Fruit fly (Drosophila melanogaster) S2 (cell line): ENCODE data around the gene Vha100-2.

Experiments used
- CG8478 ChIP-seq: fragments of >200 bp; optimal IDR thresholded peaks from 2 replicates; lab custom pipeline; 2018
- CTCF ChIP-seq, 2 experiments: fragments of >200 bp; optimal IDR thresholded peaks; 2 replicates each; lab custom pipeline; 2018

The Vha100-2 gene

DNA sequence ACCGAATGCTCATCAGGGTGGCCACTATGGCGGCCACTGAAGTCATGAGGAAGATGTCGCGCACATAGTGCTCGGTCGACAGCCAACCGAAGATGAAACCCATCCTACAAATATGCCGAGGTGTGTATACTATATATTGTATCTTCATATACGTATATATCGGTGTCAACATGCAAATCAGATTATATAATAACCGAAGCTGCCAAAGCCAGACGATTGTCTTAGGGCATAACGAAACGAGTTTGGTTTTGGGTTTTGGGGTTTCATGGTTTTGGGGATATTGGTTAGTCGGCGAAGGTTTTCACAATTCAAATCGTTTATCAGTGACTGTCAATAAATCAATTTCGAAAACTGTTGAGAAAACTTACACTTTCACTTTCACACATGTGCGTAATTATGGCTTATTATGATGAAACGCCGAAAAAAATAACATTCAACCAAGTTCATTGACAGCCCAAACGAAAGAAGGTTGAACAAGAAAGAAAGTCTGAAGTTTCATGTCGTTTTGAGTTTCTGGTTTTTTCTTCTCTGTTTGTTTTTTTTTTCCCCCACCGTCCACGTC lies 18.6 kb downstream of the Vha100-2 start:
- no peak for TF ChIP-seq CTCF (optimal IDR thresholded peaks at IDR 0.05; lab: Kevin White, UChicago)
- no peak for TF ChIP-seq CG8478 (lab: Kevin White, UChicago)

DNA sequence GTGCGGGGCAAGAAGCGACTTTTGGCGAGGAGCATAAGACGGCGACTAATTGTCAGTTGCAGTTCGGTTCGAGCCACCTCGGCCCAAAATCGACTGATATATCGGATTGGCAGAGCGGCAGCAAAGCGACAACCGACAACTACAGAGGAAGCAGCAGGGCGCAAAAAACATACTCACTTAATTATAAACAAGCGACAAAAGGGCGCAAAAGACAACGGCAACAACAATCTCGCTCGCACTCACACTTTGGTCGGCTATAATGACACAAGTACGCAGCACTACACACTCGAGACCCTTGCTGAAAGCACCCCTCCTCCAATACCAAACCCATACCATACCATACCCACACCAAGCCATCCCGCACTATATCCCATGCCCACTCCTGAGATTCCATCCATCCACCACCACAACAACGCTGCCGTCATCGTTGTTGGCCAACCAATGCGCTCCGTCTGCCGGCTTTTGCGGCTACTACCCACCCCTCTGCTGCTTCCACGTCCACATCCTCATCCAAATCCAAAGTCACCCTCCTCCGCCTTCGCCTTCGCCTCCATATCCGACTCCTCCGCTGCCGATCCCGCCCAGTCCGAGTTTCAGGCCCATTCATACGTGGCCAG lies 26.2 kb downstream of the Vha100-2 start, which contains the start of gene gl:
Gene gl, minus strand, starts transcription at position 51 of the 617 bp plus-strand sequence.
- TF ChIP-seq CG8478 (lab: Kevin White, UChicago) = no peak
- TF ChIP-seq CTCF (optimal IDR thresholded peaks at IDR 0.05; lab: Kevin White, UChicago) = no peak

DNA sequence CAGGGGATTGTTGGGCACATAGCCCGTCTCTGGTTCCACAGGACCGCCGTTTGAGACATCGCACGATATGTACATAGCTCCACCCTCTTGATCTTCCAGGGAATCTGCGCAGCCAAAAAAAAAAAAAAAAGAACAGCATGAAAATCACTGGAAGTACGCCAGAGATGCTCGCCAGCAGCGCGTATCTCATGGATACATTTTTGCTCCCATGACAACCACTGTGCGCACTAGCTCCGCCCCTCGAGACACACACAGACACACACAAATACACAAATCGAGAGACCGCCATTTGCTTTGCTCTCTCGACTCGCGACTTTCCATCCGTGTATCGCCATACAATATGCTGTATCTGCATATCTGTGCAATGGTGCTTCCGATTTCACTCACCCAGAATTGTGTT lies 27.6 kb downstream of the Vha100-2 start:
- TF ChIP-seq CG8478 (lab: Kevin White, UChicago) = no peak
- TF ChIP-seq CTCF (optimal IDR thresholded peaks at IDR 0.05; lab: Kevin White, UChicago) = no peak

DNA sequence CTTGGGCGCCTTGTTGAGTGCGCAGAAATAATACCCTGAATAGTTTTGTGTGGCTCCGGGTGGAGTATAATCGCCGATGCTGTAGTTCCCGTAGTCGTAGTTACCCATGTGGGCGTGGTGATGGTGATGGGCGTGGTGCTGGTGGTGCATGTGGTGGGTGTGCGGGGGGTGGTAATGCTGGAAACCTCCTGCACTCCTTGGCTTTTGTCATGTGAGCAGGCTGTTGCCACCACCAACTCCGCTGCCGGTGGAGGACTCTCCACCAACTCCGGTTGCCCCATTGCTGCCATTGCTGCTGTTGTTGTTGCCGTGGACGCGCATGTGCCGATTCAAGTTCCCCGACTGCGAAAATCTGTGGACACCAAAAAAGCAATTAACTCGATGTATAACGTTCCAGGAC lies 30.4 kb downstream of the Vha100-2 start:
- TF ChIP-seq CG8478 (lab: Kevin White, UChicago) = no peak
- TF ChIP-seq CTCF (optimal IDR thresholded peaks at IDR 0.05; lab: Kevin White, UChicago) = no peak

DNA sequence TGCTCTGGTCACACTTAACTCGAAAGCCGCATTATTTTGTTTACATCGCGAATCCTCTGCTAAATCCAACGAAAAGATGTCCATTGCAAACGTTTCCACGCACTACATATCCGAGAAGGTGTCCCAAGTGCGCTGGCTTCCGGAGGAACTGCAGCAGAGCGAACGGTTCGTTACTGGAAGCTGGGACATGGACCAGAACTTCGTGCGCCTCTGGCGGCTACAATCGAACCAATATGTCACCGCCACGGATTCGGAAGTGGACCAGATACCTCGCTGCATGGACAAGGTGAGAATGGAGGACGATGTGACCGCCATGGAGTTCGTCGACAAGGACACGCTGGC lies 32.4 kb downstream of the Vha100-2 start:
- no peak for TF ChIP-seq CTCF (optimal IDR thresholded peaks at IDR 0.05; lab: Kevin White, UChicago)
- no peak for TF ChIP-seq CG8478 (lab: Kevin White, UChicago)

DNA sequence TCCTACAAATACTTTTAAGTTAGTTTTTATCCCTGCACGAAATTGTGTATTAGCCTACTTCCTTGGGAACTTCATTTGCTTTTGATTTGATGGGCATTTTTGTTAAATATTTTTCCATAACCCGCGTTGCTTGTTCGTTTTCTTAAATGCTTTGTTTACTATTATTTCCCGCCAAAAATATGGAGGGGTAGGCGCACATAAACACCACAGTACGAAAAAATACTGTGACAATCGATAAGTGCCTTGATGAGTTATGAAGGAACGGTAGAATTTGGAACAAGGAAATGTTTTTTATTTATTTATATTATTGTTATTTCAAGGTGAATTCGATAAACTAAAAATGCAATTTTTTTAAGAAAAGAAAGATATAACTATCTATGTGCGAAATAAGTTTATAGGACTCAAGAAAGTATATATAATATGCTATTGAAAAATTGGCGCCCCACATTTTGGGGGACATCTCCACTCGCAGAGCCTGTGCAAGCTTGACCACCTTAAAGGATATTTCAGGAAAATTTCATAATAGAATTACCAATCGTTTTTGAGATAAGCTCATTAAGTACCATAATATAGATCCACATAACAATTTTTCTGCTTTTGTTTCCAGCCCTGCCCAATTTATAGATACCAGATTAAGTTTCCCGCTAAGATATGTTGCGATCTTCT lies 32.9 kb downstream of the Vha100-2 start, which contains the start of the genes WRNexo and Nup43:
Gene WRNexo, minus strand, starts transcription at position 185 of the 666 bp plus-strand sequence.
Gene Nup43, plus strand, starts transcription at position 661 of the 666 bp plus-strand sequence.
- TF ChIP-seq CTCF (optimal IDR thresholded peaks at IDR 0.05; lab: Kevin White, UChicago) (no peak), CG8478 (lab: Kevin White, UChicago) (no peak)

DNA sequence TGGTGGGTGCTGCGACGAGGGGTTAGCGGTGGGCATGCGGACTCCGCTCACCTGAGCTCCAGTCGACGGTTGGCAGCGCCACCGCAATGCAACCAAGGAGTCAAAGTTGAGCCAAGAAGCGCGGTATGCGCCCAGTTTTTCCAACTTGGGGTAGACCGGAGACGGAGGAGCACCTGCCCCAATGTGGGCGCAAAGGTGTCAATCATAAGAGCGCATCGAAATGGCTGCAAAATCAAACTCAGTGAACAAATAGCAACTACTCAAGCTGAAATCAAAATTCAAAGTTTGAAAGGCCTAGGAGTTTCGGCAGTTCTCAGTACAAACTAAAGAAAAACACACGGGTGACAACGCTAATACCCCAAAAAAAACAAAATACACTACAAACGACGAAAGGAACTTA lies 37.3 kb downstream of the Vha100-2 start, which contains the start of gene hmw:
Gene hmw, plus strand, starts transcription at position 301 of the 400 bp plus-strand sequence.
- TF ChIP-seq CG8478 (lab: Kevin White, UChicago) = no peak
- TF ChIP-seq CTCF (optimal IDR thresholded peaks at IDR 0.05; lab: Kevin White, UChicago) = no peak

DNA sequence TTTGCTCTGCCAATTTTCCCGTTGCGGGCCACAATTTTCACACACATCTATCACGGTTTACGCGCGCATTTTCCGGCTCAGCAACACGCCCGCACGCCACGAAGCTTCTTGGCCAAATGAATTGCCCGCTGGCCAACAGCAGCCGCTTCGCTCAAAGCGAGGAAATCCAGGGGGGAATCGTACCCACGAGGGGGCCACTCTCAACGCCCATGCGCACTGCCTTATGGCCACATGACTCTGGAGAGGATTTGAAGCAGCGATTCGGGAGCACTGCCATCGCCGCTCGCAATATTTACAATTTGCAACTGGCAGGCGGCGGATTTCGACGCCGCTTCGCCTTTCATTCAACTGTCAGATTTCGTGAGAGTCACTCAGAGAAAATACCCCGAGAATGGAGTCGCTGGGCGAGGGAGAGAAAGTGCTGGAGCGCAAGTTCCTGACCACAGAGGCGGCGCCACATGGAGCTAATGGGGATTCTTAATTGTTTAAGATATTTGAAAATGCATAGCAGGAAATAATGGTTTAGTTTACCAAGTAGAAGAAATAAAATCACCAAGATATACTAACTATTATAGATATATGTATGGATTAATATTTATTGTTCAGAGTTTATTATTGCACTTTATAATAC lies 38.2 kb downstream of the Vha100-2 start, which contains the start of gene CG15803:
Gene CG15803, minus strand, starts transcription at position 99 of the 631 bp plus-strand sequence.
- TF ChIP-seq CG8478 (lab: Kevin White, UChicago) (no peak), CTCF (optimal IDR thresholded peaks at IDR 0.05; lab: Kevin White, UChicago) (no peak)

DNA sequence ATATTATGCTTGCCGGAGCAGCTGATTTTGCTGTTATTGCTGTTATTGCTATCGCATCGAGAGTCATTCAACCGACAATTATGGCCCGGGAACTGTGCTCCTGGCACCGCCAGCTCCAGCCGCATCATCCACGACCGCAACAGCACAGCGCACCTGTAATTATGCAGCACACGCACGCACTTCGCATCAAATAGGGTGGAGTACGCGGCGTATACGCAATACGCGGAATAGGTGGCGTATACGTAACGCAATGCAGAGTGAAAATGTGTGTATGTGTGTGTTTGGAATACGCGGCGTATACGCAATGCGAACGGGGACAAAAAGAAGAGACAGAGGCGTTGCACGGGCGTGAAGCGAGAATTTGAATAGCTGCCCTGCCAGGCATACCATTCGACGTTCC lies 43.2 kb downstream of the Vha100-2 start:
- TF ChIP-seq CTCF (optimal IDR thresholded peaks at IDR 0.05; lab: Kevin White, UChicago) (no peak), CG8478 (lab: Kevin White, UChicago) (no peak)
